Fruit fly (Drosophila melanogaster) whole organism, larva: ENCODE measurements around the gene CG33985.
A peak's percentile ranks its signal among the peaks of the same experiment; 100 is the strongest.

Experiments
- noc ChIP-seq: fragments of 200-800 bp; sonication (Bioruptor generic); optimal IDR thresholded peaks from 3 replicates; lab custom pipeline; 2019; ENCODE audit warnings: missing biosample characterization, mild to moderate bottlenecking, missing genetic modification characterization, moderate library complexity

The CG33985 gene

dm6 chr3L:15541281-15541680 lies 14.7 kb upstream of the CG33985 start:
- TF ChIP-seq noc (tag; lab: Kevin White, UChicago) = no peak

- no peak for TF ChIP-seq noc (tag; lab: Kevin White, UChicago)
These were observed 14.1 kb upstream of the CG33985 start for dm6 chr3L:15540682-15541081.

dm6 chr3L:15539903-15540409 lies 13.3 kb upstream of the CG33985 start:
- TF ChIP-seq noc (tag; lab: Kevin White, UChicago) = no peak

- peak; percentile 20 for TF ChIP-seq noc (tag; lab: Kevin White, UChicago)
These were observed 12.2 kb upstream of the CG33985 start for dm6 chr3L:15538582-15539490.

dm6 chr3L:15537916-15538581 lies 11.4 kb upstream of the CG33985 start:
- TF ChIP-seq noc (tag; lab: Kevin White, UChicago) = peak; percentile 80

- TF ChIP-seq noc (tag; lab: Kevin White, UChicago) = no peak
These were observed 9.9 kb upstream of the CG33985 start for dm6 chr3L:15536550-15536949.

dm6 chr3L:15535800-15536225 lies 9.2 kb upstream of the CG33985 start:
- TF ChIP-seq noc (tag; lab: Kevin White, UChicago) = no peak

dm6 chr3L:15535228-15535598 lies 8.6 kb upstream of the CG33985 start, which contains the start of gene CrebA:
CrebA (plus strand) TSS chr3L:15535395.
- TF ChIP-seq noc (tag; lab: Kevin White, UChicago) = no peak

dm6 chr3L:15534274-15535227 lies 7.9 kb upstream of the CG33985 start:
- TF ChIP-seq noc (tag; lab: Kevin White, UChicago) = peak; percentile 78

dm6 chr3L:15533402-15534129 lies 7.0 kb upstream of the CG33985 start:
- peak; percentile 79 for TF ChIP-seq noc (tag; lab: Kevin White, UChicago)

dm6 chr3L:15532368-15533030 lies 5.9 kb upstream of the CG33985 start:
- TF ChIP-seq noc (tag; lab: Kevin White, UChicago) = no peak

dm6 chr3L:15531423-15532325 lies 5.1 kb upstream of the CG33985 start, which contains the start of gene CG43248:
CG43248 (minus strand) TSS chr3L:15531473.
- peak; percentile 80 for TF ChIP-seq noc (tag; lab: Kevin White, UChicago)
